Fruit fly (Drosophila melanogaster): ENCODE data around the gene CG16863.
A peak's percentile ranks its signal among the peaks of the same experiment; 100 is the strongest.

Gene CG16863

dm6 chr2L:13835002-13835910 is 44.5 kb downstream of the CG16863 start, which contains the start of the genes mRpS23 and CenG1A (continued):
- TF ChIP-seq CG14014 (GFP tag; IDR thresholded peaks at IDR 0.05) = peak; percentile 100
- peak; percentile 99 for TF ChIP-seq aop (GFP tag; IDR thresholded peaks at IDR 0.05)
- peak; percentile 98 for TF ChIP-seq sima (GFP tag; optimal IDR thresholded peaks at IDR 0.05)
- peak; percentile 100 for TF ChIP-seq unpg (GFP tag; optimal IDR thresholded peaks at IDR 0.05)
- peak; percentile 100 for TF ChIP-seq chn (GFP tag; optimal IDR thresholded peaks at IDR 0.05)
- no peak for TF ChIP-seq tio (GFP tag; optimal IDR thresholded peaks at IDR 0.05)
- TF ChIP-seq crc (GFP tag; optimal IDR thresholded peaks at IDR 0.05) = peak; percentile 100
- peak; percentile 100 for TF ChIP-seq CG32772 (GFP tag; IDR thresholded peaks at IDR 0.05)
- no peak for TF ChIP-seq Hr39 (optimal IDR thresholded peaks at IDR 0.05)
- TF ChIP-seq CG8089 (GFP tag; optimal IDR thresholded peaks at IDR 0.05) = peak; percentile 100
- peak; percentile 99 for TF ChIP-seq sug (tag; optimal IDR thresholded peaks at IDR 0.05)
- peak; percentile 100 for TF ChIP-seq Dip3 (GFP tag; optimal IDR thresholded peaks at IDR 0.05)
- peak; percentile 99 for TF ChIP-seq CG1603 (tag; optimal IDR thresholded peaks at IDR 0.05)
- peak; percentile 66; the same call in 1 of the 2 replicates for TF ChIP-seq nerfin-2 (GFP tag; IDR thresholded peaks at IDR 0.05; ENCODE audit: partially characterized antibody)
- TF ChIP-seq BEAF-32 (GFP tag; optimal IDR thresholded peaks at IDR 0.05) = peak; percentile 92
- no peak for TF ChIP-seq hth (optimal IDR thresholded peaks at IDR 0.05)
- peak; percentile 99 for TF ChIP-seq CG15601 (tag; optimal IDR thresholded peaks at IDR 0.05)
- TF ChIP-seq chm (GFP tag; IDR thresholded peaks at IDR 0.05) = peak; percentile 100
- peak; percentile 99 for TF ChIP-seq CG17361 (GFP tag; IDR thresholded peaks at IDR 0.05)
- peak; percentile 100 for TF ChIP-seq CG9609 (GFP tag; optimal IDR thresholded peaks at IDR 0.05)
- TF ChIP-seq bowl (GFP tag; IDR thresholded peaks at IDR 0.05) = peak; percentile 100
- peak; percentile 100 for TF ChIP-seq gsb-n (tag; optimal IDR thresholded peaks at IDR 0.05)
- peak; percentile 100 for TF ChIP-seq Hr51 (GFP tag; optimal IDR thresholded peaks at IDR 0.05)
- peak; percentile 98 for TF ChIP-seq fd102C (GFP tag; optimal IDR thresholded peaks at IDR 0.05)
- TF ChIP-seq cato (GFP tag; optimal IDR thresholded peaks at IDR 0.05; ENCODE audit: borderline replicate concordance) = peak; percentile 100
- TF ChIP-seq CG33557 (GFP tag; optimal IDR thresholded peaks at IDR 0.05) = peak; percentile 99
- peak; percentile 96 for TF ChIP-seq CG8281 (tag; optimal IDR thresholded peaks at IDR 0.05)
- TF ChIP-seq CG34224 (GFP tag; IDR thresholded peaks at IDR 0.05; ENCODE audit: partially characterized antibody) = peak; percentile 81
- TF ChIP-seq CG8359 (GFP tag; optimal IDR thresholded peaks at IDR 0.05; ENCODE audit: borderline replicate concordance) = peak; percentile 97
- peak; percentile 100 for TF ChIP-seq CG16863 (GFP tag; optimal IDR thresholded peaks at IDR 0.05)
- TF ChIP-seq Trl (optimal IDR thresholded peaks at IDR 0.05) = no peak
- TF ChIP-seq Trl (GFP tag; optimal IDR thresholded peaks at IDR 0.05) = peak; percentile 100
- peak; percentile 100 for TF ChIP-seq Taf1 (GFP tag; IDR thresholded peaks at IDR 0.05)
- TF ChIP-seq fru (optimal IDR thresholded peaks at IDR 0.05) = no peak
- TF ChIP-seq stwl (tag; optimal IDR thresholded peaks at IDR 0.05) = peak; percentile 94
- TF ChIP-seq Ada2b (GFP tag; IDR thresholded peaks at IDR 0.05) = peak; percentile 100
- peak; percentile 95 for TF ChIP-seq E2f2 (GFP tag; IDR thresholded peaks at IDR 0.05)
- TF ChIP-seq Hmr (GFP tag; optimal IDR thresholded peaks at IDR 0.05) = peak; percentile 100
- TF ChIP-seq CG4854 (GFP tag; optimal IDR thresholded peaks at IDR 0.05) = peak; percentile 100
- TF ChIP-seq CG30431 (GFP tag; optimal IDR thresholded peaks at IDR 0.05) = peak; percentile 99
- peak; percentile 74; the same call in 2 of the 3 replicates for TF ChIP-seq CG7963 (GFP tag; IDR thresholded peaks at IDR 0.05; ENCODE audit: partially characterized antibody)
- peak; percentile 99 for TF ChIP-seq NC2α (GFP tag; optimal IDR thresholded peaks at IDR 0.05)
- peak; percentile 99 for TF ChIP-seq YL-1 (GFP tag; optimal IDR thresholded peaks at IDR 0.05)
- peak; percentile 100 for TF ChIP-seq CrebB (tag; optimal IDR thresholded peaks at IDR 0.05)
- TF ChIP-seq tin (GFP tag; optimal IDR thresholded peaks at IDR 0.05) = peak; percentile 100
- TF ChIP-seq CG14050 (GFP tag; IDR thresholded peaks at IDR 0.05) = peak; percentile 100
- TF ChIP-seq CG3995 (GFP tag; optimal IDR thresholded peaks at IDR 0.05) = peak; percentile 95
- TF ChIP-seq CG18599 (GFP tag; optimal IDR thresholded peaks at IDR 0.05) = peak; percentile 100
- peak; percentile 98 for TF ChIP-seq CG14710 (tag; optimal IDR thresholded peaks at IDR 0.05)

All from whole organism, embryonic.